Worm (Caenorhabditis elegans): ENCODE results near the gene F16H6.9.

Gene F16H6.9

DNA sequence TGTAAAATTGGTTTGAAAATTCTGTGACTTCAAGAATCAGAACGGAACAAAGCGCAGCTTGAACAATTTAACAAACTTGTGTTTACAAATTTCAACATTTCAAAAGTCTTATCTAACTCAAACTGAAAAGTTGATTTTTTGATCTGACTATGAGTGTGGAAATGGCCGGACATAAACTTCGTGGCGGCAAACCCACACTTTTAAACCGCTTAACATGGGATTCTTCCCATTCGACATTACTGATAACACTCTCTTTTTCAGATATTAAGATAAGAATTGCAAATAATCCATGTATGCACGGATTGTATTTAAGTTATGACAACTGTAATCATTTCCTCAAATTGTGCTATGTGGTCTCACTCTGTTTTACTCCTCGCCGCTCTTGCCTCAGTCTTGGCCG, 25.8 kb upstream of the F16H6.9 start, which contains the start of gene clec-42 (continued):
- TF ChIP-seq dpl-1 (GFP tag; optimal IDR thresholded peaks at IDR 0.05): no peak
- TF ChIP-seq madf-9 (GFP tag; conservative IDR thresholded peaks at IDR 0.05): no peak

DNA sequence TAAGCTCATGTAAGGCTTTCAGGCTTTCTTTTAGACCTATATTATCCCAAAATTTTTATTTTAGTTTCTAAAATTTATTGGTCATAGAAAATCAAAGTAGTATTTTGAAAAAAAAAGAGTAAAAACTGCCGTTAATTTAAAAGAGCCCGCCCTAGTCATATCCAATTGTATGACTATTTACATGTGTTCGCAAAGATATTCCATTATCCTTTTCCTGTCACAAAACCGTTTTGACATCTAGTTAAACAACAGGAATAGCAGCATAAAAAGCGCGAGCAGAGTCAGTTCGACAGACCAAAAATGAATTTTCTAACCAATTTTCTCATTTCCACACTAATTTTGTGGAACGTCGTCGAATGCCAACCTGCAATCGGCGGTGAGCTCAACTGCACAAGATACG, 21.9 kb upstream of the F16H6.9 start, which contains the start of gene F16H6.3:
Gene F16H6.3 (plus strand): TSS at position 301 of the 400 bp plus-strand sequence.
- TF ChIP-seq Y105C5A.15 (GFP tag; IDR thresholded peaks at IDR 0.05) (no peak), ceh-32 (tag; optimal IDR thresholded peaks at IDR 0.05; ENCODE audit: poor library complexity) (no peak), nhr-42 (GFP tag; IDR thresholded peaks at IDR 0.05) (no peak), daf-16 (GFP tag; optimal IDR thresholded peaks at IDR 0.05) (no peak), daf-16 (tag; optimal IDR thresholded peaks at IDR 0.05) (no peak), daf-12 (tag; optimal IDR thresholded peaks at IDR 0.05) (no peak), lin-1 (GFP tag; IDR thresholded peaks at IDR 0.05) (no peak), ZK546.5 (tag; optimal IDR thresholded peaks at IDR 0.05) (no peak), hlh-11 (tag; optimal IDR thresholded peaks at IDR 0.05) (no peak), hlh-30 (tag; optimal IDR thresholded peaks at IDR 0.05; ENCODE audit: insufficient read depth) (no peak), F10B5.3 (tag; optimal IDR thresholded peaks at IDR 0.05) (no peak), unc-39 (tag; optimal IDR thresholded peaks at IDR 0.05) (no peak), arid-1 (GFP tag; conservative IDR thresholded peaks at IDR 0.05) (no peak), jun-1 (tag; optimal IDR thresholded peaks at IDR 0.05) (no peak), madf-5 (GFP tag; IDR thresholded peaks at IDR 0.05) (no peak), egl-27 (tag; optimal IDR thresholded peaks at IDR 0.05) (no peak), mep-1 (tag; optimal IDR thresholded peaks at IDR 0.05) (no peak)

DNA sequence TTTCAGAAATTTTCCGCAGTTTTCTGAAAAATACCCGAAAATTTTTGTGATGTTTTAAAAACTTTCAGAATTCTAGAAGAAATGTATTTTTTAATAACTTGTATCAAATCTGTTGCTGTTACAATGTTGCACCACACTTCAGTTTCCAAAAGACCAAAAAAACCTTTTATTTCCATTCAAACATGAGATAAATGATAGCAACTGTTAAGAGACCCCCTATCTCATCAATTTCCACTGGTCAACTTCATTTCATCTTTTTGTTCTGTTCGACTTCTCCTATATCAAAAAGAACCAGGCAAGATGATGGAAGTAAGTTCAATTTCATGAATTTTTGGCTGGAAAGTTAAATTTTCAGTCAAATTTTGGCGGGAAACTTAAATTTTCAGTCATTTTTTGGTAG, 18.5 kb upstream of the F16H6.9 start, which contains the start of gene F16H6.4:
Gene F16H6.4 (plus strand): TSS at position 301 of the 400 bp plus-strand sequence.
- TF ChIP-seq nhr-41 (GFP tag; IDR thresholded peaks at IDR 0.05) (no peak), nhr-77 (tag; optimal IDR thresholded peaks at IDR 0.05) (no peak), daf-12 (tag; optimal IDR thresholded peaks at IDR 0.05) (no peak), nhr-48 (tag; optimal IDR thresholded peaks at IDR 0.05) (no peak)

DNA sequence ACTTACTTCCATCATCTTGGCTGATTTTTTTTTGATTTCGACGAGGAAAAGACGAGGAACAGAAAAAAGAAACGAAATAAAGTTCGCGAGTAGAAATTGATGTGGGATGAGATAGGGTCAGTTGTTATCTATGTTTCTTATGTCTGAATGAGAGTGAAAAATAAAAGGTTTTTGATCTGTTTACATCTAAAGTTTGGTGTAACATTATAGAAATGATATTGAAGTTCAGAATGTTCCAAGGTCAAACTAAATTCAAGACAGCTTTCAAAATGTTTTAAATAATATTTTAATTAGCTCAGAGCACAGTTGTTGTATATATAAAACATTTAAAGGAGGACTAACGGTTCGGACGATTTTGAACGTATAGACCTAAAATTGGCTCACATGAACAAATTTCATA, 7.8 kb upstream of the F16H6.9 start, which contains the start of gene F16H6.7:
Gene F16H6.7 (minus strand): TSS at position 101 of the 400 bp plus-strand sequence.
- TF ChIP-seq nhr-111 (GFP tag; optimal IDR thresholded peaks at IDR 0.05): no peak
- TF ChIP-seq zip-2 (tag; optimal IDR thresholded peaks at IDR 0.05): no peak
- no peak for TF ChIP-seq mxl-3 (GFP tag; optimal IDR thresholded peaks at IDR 0.05)
- no peak for TF ChIP-seq lin-1 (GFP tag; IDR thresholded peaks at IDR 0.05)
- no peak for TF ChIP-seq ceh-62 (tag; optimal IDR thresholded peaks at IDR 0.05)
- no peak for TF ChIP-seq nhr-42 (GFP tag; IDR thresholded peaks at IDR 0.05)
- TF ChIP-seq ceh-20 (GFP tag; IDR thresholded peaks at IDR 0.05): no peak
- TF ChIP-seq aly-2 (tag; optimal IDR thresholded peaks at IDR 0.05): no peak
- no peak for TF ChIP-seq vab-7 (GFP tag; IDR thresholded peaks at IDR 0.05)
- TF ChIP-seq tag-97 (GFP tag; IDR thresholded peaks at IDR 0.05): no peak
- TF ChIP-seq duxl-1 (tag; optimal IDR thresholded peaks at IDR 0.05; ENCODE audit: poor library complexity): no peak

DNA sequence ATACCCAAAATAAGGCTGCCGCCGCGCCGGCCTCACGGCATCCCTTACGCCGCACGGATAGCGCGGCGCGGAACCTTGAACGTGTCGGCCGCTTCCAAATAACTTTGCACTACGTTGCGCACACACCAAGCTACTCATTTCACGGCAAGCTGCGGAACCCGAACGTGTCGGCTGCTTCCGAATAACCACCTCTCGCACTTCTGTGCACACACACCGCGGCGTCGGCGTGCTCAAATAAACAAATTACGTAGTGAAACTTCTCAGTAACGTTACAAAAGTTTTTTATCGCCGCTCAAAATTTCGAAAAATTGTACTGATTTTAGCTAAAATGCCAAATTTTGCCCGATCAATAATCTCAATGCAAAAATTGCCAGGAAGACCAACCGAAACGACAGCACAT, 4.0 kb upstream of the F16H6.9 start:
- TF ChIP-seq aha-1 (tag): peak; percentile 90
- no peak for TF ChIP-seq Y105C5A.15 (GFP tag; IDR thresholded peaks at IDR 0.05)
- TF ChIP-seq sdz-12 (GFP tag; optimal IDR thresholded peaks at IDR 0.05): no peak
- TF ChIP-seq ceh-20 (GFP tag; IDR thresholded peaks at IDR 0.05): no peak
- TF ChIP-seq nhr-10 (tag; optimal IDR thresholded peaks at IDR 0.05): no peak
- peak; percentile 49; the same call in 1 of the 2 replicates for TF ChIP-seq set-16 (GFP tag; IDR thresholded peaks at IDR 0.05)
- TF ChIP-seq lin-29 (GFP tag; IDR thresholded peaks at IDR 0.05): no peak
- no peak for TF ChIP-seq attf-4 (tag; optimal IDR thresholded peaks at IDR 0.05)
- TF ChIP-seq T20F7.1 (GFP tag; optimal IDR thresholded peaks at IDR 0.05): no peak
- TF ChIP-seq D1046.2 (GFP tag; IDR thresholded peaks at IDR 0.05): no peak
